Fruit fly (Drosophila melanogaster) whole organism, prepupa: ENCODE measurements around the gene Naa40.

Experiments used
- Blimp-1 ChIP-seq: fragments of 200-800 bp; sonication (Bioruptor generic); optimal IDR thresholded peaks from 3 replicates; lab custom pipeline; 2017; ENCODE audit warnings: missing biosample characterization, missing genetic modification characterization, mild to moderate bottlenecking, moderate library complexity, missing genetic modification reagents
- CG10669 ChIP-seq: fragments of 200-800 bp; sonication (Bioruptor generic); optimal IDR thresholded peaks from 3 replicates; lab custom pipeline; 2018; ENCODE audit warnings: missing biosample characterization, mild to moderate bottlenecking, missing genetic modification characterization, moderate library complexity
- CG11294 ChIP-seq: fragments of 200-800 bp; sonication (Bioruptor generic); IDR thresholded peaks from 2 replicates; pipeline ENCODE4 v1.3.6; 2022; ENCODE audit warnings: missing biosample characterization, missing genetic modification characterization
- CG11762 ChIP-seq: fragments of 200-800 bp; sonication (Bioruptor generic); optimal IDR thresholded peaks from 3 replicates; lab custom pipeline; 2016; ENCODE audit warnings: missing biosample characterization, missing genetic modification characterization; ENCODE audit not compliant: insufficient read depth
- CG11902 ChIP-seq: fragments of 200-800 bp; sonication (Bioruptor generic); optimal IDR thresholded peaks from 3 replicates; lab custom pipeline; 2016; ENCODE audit warnings: missing biosample characterization, missing genetic modification characterization
- CG15336 ChIP-seq: fragments of 200-800 bp; sonication (Bioruptor generic); IDR thresholded peaks from 2 replicates; pipeline ENCODE4 v1.3.6; 2022; ENCODE audit warnings: missing biosample characterization, missing genetic modification characterization
- CG16779 ChIP-seq: fragments of 200-800 bp; sonication (Bioruptor generic); optimal IDR thresholded peaks from 3 replicates; lab custom pipeline; 2017; ENCODE audit warnings: missing biosample characterization, mild to moderate bottlenecking, missing genetic modification characterization
- CG3032 ChIP-seq: fragments of 200-800 bp; optimal IDR thresholded peaks from 2 replicates; lab custom pipeline; 2019; ENCODE audit warnings: missing biosample characterization, mild to moderate bottlenecking, missing genetic modification characterization, moderate library complexity
- CG31627 ChIP-seq: fragments of 200-800 bp; sonication (Bioruptor generic); optimal IDR thresholded peaks from 3 replicates; lab custom pipeline; 2016; ENCODE audit warnings: missing biosample characterization, missing genetic modification characterization
- CG32006 ChIP-seq: fragments of 200-800 bp; sonication (Bioruptor generic); optimal IDR thresholded peaks from 3 replicates; lab custom pipeline; 2017; ENCODE audit warnings: missing biosample characterization, mild to moderate bottlenecking, missing genetic modification characterization
- CG3919 ChIP-seq: fragments of 200-800 bp; sonication (Bioruptor generic); optimal IDR thresholded peaks from 3 replicates; lab custom pipeline; 2016; ENCODE audit warnings: missing biosample characterization, missing genetic modification characterization
- CG4318 ChIP-seq: fragments of 200-800 bp; sonication (Bioruptor generic); optimal IDR thresholded peaks from 3 replicates; lab custom pipeline; 2017; ENCODE audit warnings: missing biosample characterization, mild to moderate bottlenecking, missing genetic modification characterization
- CG6163 ChIP-seq: fragments of 200-800 bp; sonication (Bioruptor generic); IDR thresholded peaks from 3 replicates; pipeline ENCODE4 v1.3.6; 2022; ENCODE audit warnings: missing biosample characterization, missing genetic modification characterization
- CG6792 ChIP-seq: fragments of 200-800 bp; sonication (Bioruptor generic); optimal IDR thresholded peaks from 3 replicates; lab custom pipeline; 2016; ENCODE audit warnings: missing biosample characterization, missing genetic modification characterization
- CG6808 ChIP-seq: fragments of 200-800 bp; sonication (Bioruptor generic); optimal IDR thresholded peaks from 3 replicates; lab custom pipeline; 2017; ENCODE audit warnings: missing biosample characterization, missing genetic modification characterization, mild to moderate bottlenecking, moderate library complexity, missing genetic modification reagents
- CG7368 ChIP-seq: fragments of 200-800 bp; sonication (Bioruptor generic); optimal IDR thresholded peaks from 3 replicates; lab custom pipeline; 2016; ENCODE audit warnings: missing biosample characterization, missing genetic modification characterization
- CG8319 ChIP-seq: fragments of 200-800 bp; sonication (Bioruptor generic); optimal IDR thresholded peaks from 3 replicates; lab custom pipeline; 2016; ENCODE audit warnings: missing biosample characterization, missing genetic modification characterization
- CG9139 ChIP-seq: fragments of 200-800 bp; sonication (Bioruptor generic); optimal IDR thresholded peaks from 3 replicates; lab custom pipeline; 2017; ENCODE audit warnings: missing biosample characterization, mild to moderate bottlenecking, missing genetic modification characterization
- Eip75B ChIP-seq: fragments of 200-800 bp; sonication (Bioruptor generic); optimal IDR thresholded peaks from 3 replicates; lab custom pipeline; 2016; ENCODE audit warnings: missing biosample characterization, missing genetic modification characterization
- Eip78C ChIP-seq: fragments of 200-800 bp; sonication (Bioruptor generic); peaks from one replicate; lab custom pipeline; 2016; ENCODE audit warnings: missing biosample characterization, missing genetic modification characterization
- Eip93F ChIP-seq: fragments of 200-800 bp; sonication (Bioruptor generic); optimal IDR thresholded peaks from 2 replicates; lab custom pipeline; 2016; ENCODE audit warnings: missing biosample characterization, mild to moderate bottlenecking, missing genetic modification characterization
- Ets21C ChIP-seq: fragments of 200-800 bp; sonication (Bioruptor generic); optimal IDR thresholded peaks from 3 replicates; lab custom pipeline; 2016; ENCODE audit warnings: missing biosample characterization, missing genetic modification characterization
- Ets96B ChIP-seq: fragments of 200-800 bp; optimal IDR thresholded peaks from 2 replicates; lab custom pipeline; 2019; ENCODE audit warnings: missing biosample characterization, mild to moderate bottlenecking, missing genetic modification characterization, moderate library complexity
- Gug ChIP-seq: fragments of 200-800 bp; sonication (Bioruptor generic); IDR thresholded peaks from 2 replicates; pipeline ENCODE4 v1.3.6; 2022; ENCODE audit warnings: missing biosample characterization, missing genetic modification characterization
- Hr38 ChIP-seq: sonication (Bioruptor generic); optimal IDR thresholded peaks from 2 replicates; lab custom pipeline; 2016; ENCODE audit warnings: missing biosample characterization, missing genetic modification characterization
- Hr4 ChIP-seq: fragments of 200-800 bp; sonication (Bioruptor generic); optimal IDR thresholded peaks from 3 replicates; lab custom pipeline; 2016; ENCODE audit warnings: missing biosample characterization, missing genetic modification characterization
- Met ChIP-seq: fragments of 200-800 bp; sonication (Bioruptor generic); optimal IDR thresholded peaks from 3 replicates; lab custom pipeline; 2016; ENCODE audit warnings: missing biosample characterization, missing genetic modification characterization
- OdsH ChIP-seq: fragments of 200-800 bp; sonication (Bioruptor generic); optimal IDR thresholded peaks from 3 replicates; lab custom pipeline; 2016; ENCODE audit warnings: missing biosample characterization, missing genetic modification characterization
- Smox ChIP-seq: fragments of 200-800 bp; sonication (Bioruptor generic); optimal IDR thresholded peaks from 3 replicates; lab custom pipeline; 2016; ENCODE audit warnings: missing biosample characterization, missing genetic modification characterization
- Sox102F ChIP-seq: fragments of 200-800 bp; sonication (Bioruptor generic); optimal IDR thresholded peaks from 2 replicates; lab custom pipeline; 2016; ENCODE audit warnings: missing biosample characterization, mild to moderate bottlenecking, missing genetic modification characterization
- Sox14 ChIP-seq: fragments of 200-800 bp; sonication (Bioruptor generic); optimal IDR thresholded peaks from 3 replicates; lab custom pipeline; 2016; ENCODE audit warnings: missing biosample characterization, missing genetic modification characterization
- achi ChIP-seq: fragments of 200-800 bp; sonication (Bioruptor generic); optimal IDR thresholded peaks from 3 replicates; lab custom pipeline; 2016; ENCODE audit warnings: missing biosample characterization, missing genetic modification characterization
- acj6 ChIP-seq: fragments of 200-800 bp; sonication (Bioruptor generic); optimal IDR thresholded peaks from 3 replicates; lab custom pipeline; 2016; ENCODE audit warnings: missing biosample characterization, missing genetic modification characterization
- cyc ChIP-seq: fragments of 200-800 bp; sonication (Bioruptor generic); optimal IDR thresholded peaks from 3 replicates; lab custom pipeline; 2016; ENCODE audit warnings: missing biosample characterization, missing genetic modification characterization
- dac ChIP-seq: fragments of 200-800 bp; sonication (Bioruptor generic); optimal IDR thresholded peaks from 2 replicates; lab custom pipeline; 2017; ENCODE audit warnings: missing biosample characterization, mild to moderate bottlenecking, missing genetic modification characterization
- dsx ChIP-seq: fragments of 200-800 bp; optimal IDR thresholded peaks from 3 replicates; lab custom pipeline; 2019; ENCODE audit warnings: missing biosample characterization, mild to moderate bottlenecking, missing genetic modification characterization, moderate library complexity; ENCODE audit not compliant: poor library complexity, severe bottlenecking
- eg ChIP-seq: fragments of 200-800 bp; sonication (Bioruptor generic); IDR thresholded peaks from 3 replicates; pipeline ENCODE4 v1.3.6; 2022; ENCODE audit warnings: missing biosample characterization, missing genetic modification characterization
- esn ChIP-seq: fragments of 200-800 bp; sonication (Bioruptor generic); optimal IDR thresholded peaks from 2 replicates; lab custom pipeline; 2016; ENCODE audit warnings: missing biosample characterization, mild to moderate bottlenecking, missing genetic modification characterization, moderate library complexity
- fd59A ChIP-seq: fragments of 200-800 bp; sonication (Bioruptor generic); optimal IDR thresholded peaks from 2 replicates; lab custom pipeline; 2017; ENCODE audit warnings: missing biosample characterization, mild to moderate bottlenecking, missing genetic modification characterization, missing genetic modification reagents
- fd85E ChIP-seq: fragments of 200-800 bp; sonication (Bioruptor generic); optimal IDR thresholded peaks from 3 replicates; lab custom pipeline; 2016; ENCODE audit warnings: missing biosample characterization, missing genetic modification characterization
- fkh ChIP-seq: fragments of 200-800 bp; sonication (Bioruptor generic); optimal IDR thresholded peaks from 3 replicates; lab custom pipeline; 2017; ENCODE audit warnings: missing biosample characterization, mild to moderate bottlenecking, missing genetic modification characterization, moderate library complexity
- lz ChIP-seq: fragments of 200-800 bp; sonication (Bioruptor generic); optimal IDR thresholded peaks from 3 replicates; lab custom pipeline; 2016; ENCODE audit warnings: missing biosample characterization, missing genetic modification characterization
- salr ChIP-seq, 2 experiments: fragments of 200-800 bp; sonication (Bioruptor generic); optimal IDR thresholded peaks; 3 replicates each; lab custom pipeline; 2016 to 2018; ENCODE audit warnings: missing biosample characterization in 2 of 2, missing genetic modification characterization in 2 of 2, mild to moderate bottlenecking in 1 of 2
- spab ChIP-seq: fragments of 200-800 bp; sonication (Bioruptor generic); optimal IDR thresholded peaks from 2 replicates; lab custom pipeline; 2017; ENCODE audit warnings: missing biosample characterization, mild to moderate bottlenecking, missing genetic modification characterization, missing genetic modification reagents
- ss ChIP-seq, 2 experiments: fragments of 200-800 bp; sonication (Bioruptor generic); optimal IDR thresholded peaks; 2 replicates in 1 of 2; 3 replicates in 1 of 2; lab custom pipeline; 2017 to 2018; ENCODE audit warnings: mild to moderate bottlenecking in 2 of 2, missing biosample characterization in 2 of 2, missing genetic modification characterization in 2 of 2, moderate library complexity in 1 of 2
- svp ChIP-seq: fragments of 200-800 bp; sonication (Bioruptor generic); peaks from one replicate; lab custom pipeline; 2016; ENCODE audit warnings: missing biosample characterization, missing genetic modification characterization
- topi ChIP-seq: fragments of 200-800 bp; sonication (Bioruptor generic); optimal IDR thresholded peaks from 3 replicates; lab custom pipeline; 2016; ENCODE audit warnings: missing biosample characterization, missing genetic modification characterization
- vri ChIP-seq: fragments of 200-800 bp; sonication (Bioruptor generic); optimal IDR thresholded peaks from 3 replicates; lab custom pipeline; 2016; ENCODE audit warnings: missing biosample characterization, mild to moderate bottlenecking, missing genetic modification characterization

Gene Naa40

DNA sequence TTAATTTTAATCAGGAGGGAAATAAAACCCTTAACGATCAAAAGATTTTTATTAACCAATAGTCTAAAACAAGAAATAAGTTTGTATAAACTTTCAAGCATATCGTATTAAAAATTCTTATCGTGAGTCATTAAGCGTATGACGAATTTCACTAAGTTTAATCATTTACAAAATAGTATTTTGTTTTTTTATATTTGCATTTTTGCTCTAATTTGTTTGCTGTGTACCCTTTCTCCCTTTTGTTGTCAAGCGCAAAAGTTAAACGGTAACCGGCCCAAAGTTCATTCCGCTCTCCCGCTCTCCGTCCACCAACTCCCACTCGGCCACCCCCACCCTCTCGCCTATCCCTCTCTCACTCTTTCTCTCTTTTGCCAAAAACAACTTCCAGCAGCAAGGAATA lies 39.1 kb upstream of the Naa40 start (continued):
- TF ChIP-seq CG11902 (GFP tag; lab: Kevin White, UChicago) (peak; percentile 2), Hr4 (GFP tag; lab: Kevin White, UChicago) (no peak), Blimp-1 (peak; percentile 12), Sox102F (GFP tag; lab: Kevin White, UChicago) (peak; percentile 33), Smox (peak; percentile 61), esn (peak; percentile 40), Ets21C (peak; percentile 37), CG3032 (tag; lab: Kevin White, UChicago) (no peak), acj6 (GFP tag; lab: Kevin White, UChicago) (peak; percentile 32), OdsH (GFP tag; lab: Kevin White, UChicago) (peak; percentile 37), salr (GFP tag; optimal IDR thresholded peaks at IDR 0.05; lab: Kevin White, UChicago) (no peak), eg (GFP tag; lab: Robert Waterston, UW) (0 out of 3 replicates have a peak, but pooled peaks have one; percentile 35)
- TF ChIP-seq, all 60 proteins: peak for 26

DNA sequence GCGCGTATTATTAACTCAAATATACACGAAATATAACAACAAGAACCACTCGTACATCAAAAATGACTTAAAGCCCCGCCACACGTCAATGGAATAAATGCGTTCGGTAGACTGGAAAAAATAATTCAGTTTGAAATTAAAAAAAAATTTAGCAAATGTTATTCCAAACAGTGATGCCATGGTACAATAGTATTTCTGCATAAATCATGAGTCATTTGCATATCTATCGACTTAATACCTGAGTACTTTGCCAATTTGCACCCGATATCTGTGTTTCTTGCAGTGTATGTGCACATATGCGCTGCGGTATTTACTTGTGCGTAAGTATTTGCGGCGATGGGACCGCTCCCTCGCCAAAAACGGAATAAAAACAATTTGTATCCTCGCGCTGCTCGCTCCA lies 38.4 kb upstream of the Naa40 start:
- peak; percentile 99 for TF ChIP-seq cyc (GFP tag; lab: Kevin White, UChicago)
- peak; percentile 60 for TF ChIP-seq fd59A (GFP tag; lab: Kevin White, UChicago)
- peak; percentile 77 for TF ChIP-seq CG15336
- peak; percentile 98 for TF ChIP-seq Smox
- peak; percentile 83 for TF ChIP-seq eg (GFP tag; lab: Robert Waterston, UW)
- peak; percentile 98 for TF ChIP-seq Eip78C (GFP tag; lab: Kevin White, UChicago)
- peak; percentile 97 for TF ChIP-seq CG11902 (GFP tag; lab: Kevin White, UChicago)
- peak; percentile 73 for TF ChIP-seq spab (GFP tag; lab: Kevin White, UChicago)
- no peak for TF ChIP-seq dac (GFP tag; lab: Kevin White, UChicago)
- peak; percentile 66 for TF ChIP-seq CG6808
- TF ChIP-seq Blimp-1, result peak; percentile 92
- peak; percentile 90 for TF ChIP-seq achi (GFP tag; lab: Kevin White, UChicago)
- peak; percentile 70 for TF ChIP-seq CG32006 (GFP tag; lab: Kevin White, UChicago)
- TF ChIP-seq CG8319, result peak; percentile 95
- TF ChIP-seq ss (GFP tag; optimal IDR thresholded peaks at IDR 0.05; lab: Kevin White, UChicago), result peak; percentile 39 to 73
- TF ChIP-seq CG16779 (tag; lab: Kevin White, UChicago), result peak; percentile 38
- TF ChIP-seq esn, result peak; percentile 99
- TF ChIP-seq CG11762 (GFP tag; lab: Kevin White, UChicago), result peak; percentile 90
- peak; percentile 68 for TF ChIP-seq dsx (GFP tag; lab: Kevin White, UChicago)
- TF ChIP-seq Met (GFP tag; lab: Kevin White, UChicago), result peak; percentile 97
- peak; percentile 79 for TF ChIP-seq Hr4 (GFP tag; lab: Kevin White, UChicago)
- peak; percentile 95 for TF ChIP-seq CG6792 (GFP tag; lab: Kevin White, UChicago)
- TF ChIP-seq CG11294, result peak; percentile 65; the same call in 1 of the 2 replicates
- TF ChIP-seq CG6163, result peak; percentile 90
- peak; percentile 97 for TF ChIP-seq CG3919 (GFP tag; lab: Kevin White, UChicago)
- peak; percentile 31; the same call in 1 of the 2 replicates for TF ChIP-seq Gug (GFP tag; lab: Robert Waterston, UW)
- TF ChIP-seq fd85E (GFP tag; lab: Kevin White, UChicago), result peak; percentile 83
- TF ChIP-seq Eip93F (GFP tag; lab: Kevin White, UChicago), result peak; percentile 96
- peak; percentile 99 for TF ChIP-seq CG31627 (GFP tag; lab: Kevin White, UChicago)
- TF ChIP-seq CG9139 (GFP tag; lab: Kevin White, UChicago), result peak; percentile 53
- peak; percentile 98 for TF ChIP-seq Ets21C
- peak; percentile 99 for TF ChIP-seq topi
- no peak for TF ChIP-seq Hr38
- peak; percentile 96 for TF ChIP-seq vri (GFP tag; lab: Kevin White, UChicago)
- peak; percentile 97 for TF ChIP-seq Sox14 (GFP tag; lab: Kevin White, UChicago)
- TF ChIP-seq Ets96B, result peak; percentile 70
- peak; percentile 94 for TF ChIP-seq OdsH (GFP tag; lab: Kevin White, UChicago)
- peak; percentile 93 for TF ChIP-seq CG7368 (GFP tag; lab: Kevin White, UChicago)
- peak; percentile 93 for TF ChIP-seq Eip75B
- peak; percentile 76 for TF ChIP-seq CG3032 (tag; lab: Kevin White, UChicago)
- TF ChIP-seq acj6 (GFP tag; lab: Kevin White, UChicago), result peak; percentile 96
- TF ChIP-seq CG10669 (GFP tag; lab: Kevin White, UChicago), result peak; percentile 83
- TF ChIP-seq CG4318, result peak; percentile 22
- TF ChIP-seq fkh (GFP tag; lab: Kevin White, UChicago), result no peak
- TF ChIP-seq svp (GFP tag; lab: Kevin White, UChicago), result peak; percentile 98
- peak; percentile 98 for TF ChIP-seq lz (GFP tag; lab: Kevin White, UChicago)
